Fruit fly (Drosophila melanogaster): ENCODE measurements around the gene CecC.

Gene CecC

dm6 chr3R:30245739-30246589 lies 29.7 kb downstream of the CecC start (continued):
- TF ChIP-seq net (GFP tag; optimal IDR thresholded peaks at IDR 0.05) = no peak
- no peak for TF ChIP-seq CG6792 (GFP tag; optimal IDR thresholded peaks at IDR 0.05)
- no peak for TF ChIP-seq CG6276 (GFP tag; optimal IDR thresholded peaks at IDR 0.05)
- no peak for TF ChIP-seq CG32006 (GFP tag; optimal IDR thresholded peaks at IDR 0.05)
- no peak for TF ChIP-seq CG6854 (GFP tag; optimal IDR thresholded peaks at IDR 0.05)
- no peak for TF ChIP-seq acj6 (GFP tag; optimal IDR thresholded peaks at IDR 0.05)
- TF ChIP-seq CG1621 (tag; optimal IDR thresholded peaks at IDR 0.05) = no peak
- TF ChIP-seq CG3032 (tag; optimal IDR thresholded peaks at IDR 0.05) = no peak
- no peak for TF ChIP-seq Eip93F (GFP tag; optimal IDR thresholded peaks at IDR 0.05)
- no peak for TF ChIP-seq CG9139 (GFP tag; optimal IDR thresholded peaks at IDR 0.05)
- TF ChIP-seq dsx (GFP tag; optimal IDR thresholded peaks at IDR 0.05; ENCODE audit: poor library complexity, severe bottlenecking) = peak; percentile 3
- no peak for TF ChIP-seq CG16779 (tag; optimal IDR thresholded peaks at IDR 0.05)
- no peak for TF ChIP-seq fd59A (GFP tag; optimal IDR thresholded peaks at IDR 0.05)
- peak; percentile 86 for TF ChIP-seq Eip78C (GFP tag)
- no peak for TF ChIP-seq CG7368 (GFP tag; optimal IDR thresholded peaks at IDR 0.05)
- TF ChIP-seq CG31627 (GFP tag; optimal IDR thresholded peaks at IDR 0.05) = peak; percentile 7
- TF ChIP-seq achi (GFP tag; optimal IDR thresholded peaks at IDR 0.05) = no peak
- peak; percentile 80 for TF ChIP-seq svp (GFP tag)
- TF ChIP-seq Ets96B (tag; optimal IDR thresholded peaks at IDR 0.05) = no peak
- TF ChIP-seq CG8632 (GFP tag; optimal IDR thresholded peaks at IDR 0.05) = peak; percentile 11

- peak; percentile 28 for TF ChIP-seq svp (GFP tag)
- no peak for TF ChIP-seq CG11762 (GFP tag; optimal IDR thresholded peaks at IDR 0.05; ENCODE audit: insufficient read depth)
Observed at dm6 chr3R:30246603-30247002, 30.3 kb downstream of the CecC start, which contains the start of gene CG9733. Gene CG9733 (minus strand): TSS chr3R:30246703.

dm6 chr3R:30247802-30248363 lies 31.6 kb downstream of the CecC start:
- TF ChIP-seq CG8319 (GFP tag; optimal IDR thresholded peaks at IDR 0.05) (no peak), Eip78C (GFP tag) (peak; percentile 41), eg (GFP tag; IDR thresholded peaks at IDR 0.05) (0 out of 3 replicates have a peak, but pooled peaks have one; percentile 26)

DNA sequence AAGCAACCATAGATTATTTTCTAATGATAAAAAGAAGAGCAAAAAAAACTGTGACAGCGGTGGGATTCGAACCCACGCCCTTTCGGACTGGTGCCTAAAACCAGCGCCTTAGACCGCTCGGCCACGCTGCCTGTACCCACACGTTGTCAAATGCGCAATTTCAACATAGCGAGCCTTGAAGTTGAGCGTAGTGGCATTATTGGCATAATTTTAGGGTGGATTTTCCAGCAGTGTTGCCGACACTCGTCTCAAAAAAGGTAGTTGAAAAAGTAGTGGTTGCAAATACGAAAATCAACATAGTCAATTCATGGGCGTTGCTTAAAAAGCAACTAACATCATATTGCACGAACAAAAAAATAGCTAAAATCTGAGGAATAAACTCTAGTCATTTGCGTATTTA lies 32.3 kb downstream of the CecC start:
- TF ChIP-seq Eip78C (GFP tag) = peak; percentile 41
- no peak for TF ChIP-seq Hr38 (GFP tag; optimal IDR thresholded peaks at IDR 0.05)
- no peak for TF ChIP-seq cyc (GFP tag; optimal IDR thresholded peaks at IDR 0.05)
- TF ChIP-seq pdm3 (GFP tag; optimal IDR thresholded peaks at IDR 0.05) = no peak

DNA sequence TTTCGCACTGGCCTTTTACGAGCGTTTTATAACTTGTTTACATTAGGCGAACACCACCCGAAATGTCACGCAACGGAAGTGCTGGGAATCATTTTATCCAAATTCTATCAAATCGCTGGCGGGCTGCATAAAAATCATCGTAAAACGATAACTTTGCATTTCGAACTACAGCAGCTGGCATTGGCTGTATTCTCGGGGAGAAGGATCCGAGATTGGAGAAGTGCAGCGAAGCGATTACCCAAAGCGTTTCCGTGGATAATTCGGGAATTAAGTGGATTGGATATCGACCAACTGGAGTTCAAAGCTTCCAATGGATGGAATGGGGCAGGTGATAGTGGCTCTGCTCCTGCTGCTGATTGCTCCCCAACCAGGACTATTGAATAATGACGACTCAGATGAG lies 33.0 kb downstream of the CecC start, which contains the start of gene CG34299:
Gene CG34299 (plus strand): TSS at position 301 of the 400 bp plus-strand sequence.
- TF ChIP-seq salr (GFP tag; optimal IDR thresholded peaks at IDR 0.05) (no peak), CG7368 (GFP tag; optimal IDR thresholded peaks at IDR 0.05) (no peak), CG16779 (tag; optimal IDR thresholded peaks at IDR 0.05) (no peak)

dm6 chr3R:30250496-30250978 lies 34.3 kb downstream of the CecC start, which contains the start of gene CG9682:
Gene CG9682 (plus strand): TSS chr3R:30250928.
- TF ChIP-seq CG11762 (GFP tag; optimal IDR thresholded peaks at IDR 0.05; ENCODE audit: insufficient read depth) (no peak), Hr39 (GFP tag; optimal IDR thresholded peaks at IDR 0.05) (no peak), CG6792 (GFP tag; optimal IDR thresholded peaks at IDR 0.05) (no peak), Blimp-1 (GFP tag; optimal IDR thresholded peaks at IDR 0.05) (no peak), fd85E (GFP tag; optimal IDR thresholded peaks at IDR 0.05) (no peak), CG1621 (tag; optimal IDR thresholded peaks at IDR 0.05) (no peak), ss (GFP tag; optimal IDR thresholded peaks at IDR 0.05) (no peak), CG8119 (GFP tag; IDR thresholded peaks at IDR 0.05) (no peak), CG16779 (tag; optimal IDR thresholded peaks at IDR 0.05) (no peak), spab (GFP tag; optimal IDR thresholded peaks at IDR 0.05) (no peak), net (GFP tag; optimal IDR thresholded peaks at IDR 0.05) (no peak), Sox14 (GFP tag; optimal IDR thresholded peaks at IDR 0.05) (no peak)

Measured in whole organism, prepupa.